Worm (Caenorhabditis elegans): Measurements from ENCODE around the gene C52B11.5.

- TF ChIP-seq mdl-1 (tag; optimal IDR thresholded peaks at IDR 0.05) (no peak), dpl-1 (GFP tag; optimal IDR thresholded peaks at IDR 0.05) (no peak), fkh-10 (GFP tag; optimal IDR thresholded peaks at IDR 0.05) (no peak), nhr-10 (tag; optimal IDR thresholded peaks at IDR 0.05) (no peak), duxl-1 (tag; optimal IDR thresholded peaks at IDR 0.05; ENCODE audit: poor library complexity) (no peak), attf-4 (tag; optimal IDR thresholded peaks at IDR 0.05) (no peak), nhr-77 (tag; optimal IDR thresholded peaks at IDR 0.05) (no peak), php-3 (GFP tag; IDR thresholded peaks at IDR 0.05) (no peak), nhr-237 (tag; optimal IDR thresholded peaks at IDR 0.05) (no peak), nhr-28 (tag; optimal IDR thresholded peaks at IDR 0.05) (no peak), ces-1 (GFP tag; optimal IDR thresholded peaks at IDR 0.05) (no peak), nhr-11 (tag; optimal IDR thresholded peaks at IDR 0.05) (no peak), pha-4 (GFP tag; IDR thresholded peaks at IDR 0.05) (no peak), pha-4 (tag; optimal IDR thresholded peaks at IDR 0.05) (no peak)
Observed at ce11 chrX:1292894-1293293, 20.3 kb downstream of the C52B11.5 start.
